Worm (Caenorhabditis elegans): ENCODE data around the gene F55A11.6.

DNA sequence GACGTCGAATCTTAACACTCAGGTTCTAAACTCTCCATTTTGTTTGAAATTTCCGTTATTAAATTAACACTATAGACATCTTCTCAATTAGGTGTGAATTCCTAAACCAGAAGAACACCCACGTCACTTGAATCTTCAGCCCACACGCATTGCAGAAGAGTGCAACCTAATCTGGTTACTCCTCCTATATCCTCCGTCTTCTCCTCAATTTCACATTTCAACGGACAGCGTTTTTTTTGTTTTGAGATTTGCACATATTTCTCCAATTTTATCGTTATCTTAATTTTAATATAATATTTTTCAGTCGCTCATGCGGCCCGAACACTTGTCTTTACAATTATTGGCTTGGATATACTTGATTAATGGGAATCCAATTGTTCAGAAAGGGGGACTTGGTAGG lies 19.3 kb upstream of the F55A11.6 start, which contains the start of gene smoc-1:
- TF ChIP-seq flt-1 (GFP tag; IDR thresholded peaks at IDR 0.05) (no peak), cog-1 (tag; optimal IDR thresholded peaks at IDR 0.05) (no peak), klf-2 (GFP tag; conservative IDR thresholded peaks at IDR 0.05) (no peak), T22C8.4 (GFP tag; IDR thresholded peaks at IDR 0.05) (no peak)
